Worm (Caenorhabditis elegans): Measurements from ENCODE around the gene F41E6.5.
A peak's percentile ranks its signal among the peaks of the same experiment; 100 is the strongest.

Gene F41E6.5

ce11 chrV:8603272-8603671 is at the start of gene F41E6.5:
Gene F41E6.5, plus strand, starts transcription at chrV:8603480.
- TF ChIP-seq nhr-12 (tag; optimal IDR thresholded peaks at IDR 0.05), result no peak
- no peak for TF ChIP-seq ceh-39 (tag; optimal IDR thresholded peaks at IDR 0.05)
- no peak for TF ChIP-seq flh-1 (GFP tag; optimal IDR thresholded peaks at IDR 0.05)
- TF ChIP-seq nhr-2 (tag; optimal IDR thresholded peaks at IDR 0.05), result no peak
- no peak for TF ChIP-seq unc-39 (tag; optimal IDR thresholded peaks at IDR 0.05)
- TF ChIP-seq cnd-1 (tag; optimal IDR thresholded peaks at IDR 0.05), result no peak
- TF ChIP-seq sem-2 (GFP tag; optimal IDR thresholded peaks at IDR 0.05), result no peak

DNA sequence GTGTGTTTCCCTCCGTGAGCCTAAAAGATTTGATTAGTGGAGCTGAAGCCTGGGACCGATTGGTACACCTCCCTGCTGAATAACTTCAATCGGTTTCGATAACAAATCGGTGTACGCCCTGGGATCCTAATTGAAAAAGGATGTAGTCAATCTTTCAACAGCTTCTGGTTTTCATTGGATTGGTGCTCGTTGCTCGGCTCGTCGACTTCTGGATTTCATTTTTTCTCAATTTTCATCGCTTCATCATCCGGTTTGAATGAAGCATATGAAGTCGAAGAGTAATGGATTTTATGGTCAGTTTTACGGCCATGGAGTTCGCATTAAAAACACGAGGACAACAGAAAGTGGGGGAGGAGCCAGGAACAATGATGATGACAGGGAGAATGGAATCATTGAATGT is 47.3 kb upstream of the F41E6.5 start:
- TF ChIP-seq ceh-39 (tag; optimal IDR thresholded peaks at IDR 0.05) (no peak), pha-4 (tag; optimal IDR thresholded peaks at IDR 0.05) (no peak), ceh-83 (GFP tag; optimal IDR thresholded peaks at IDR 0.05) (no peak), nhr-12 (tag; optimal IDR thresholded peaks at IDR 0.05) (no peak), unc-120 (tag; optimal IDR thresholded peaks at IDR 0.05; ENCODE audit: poor library complexity, severe bottlenecking) (no peak), ces-1 (GFP tag; optimal IDR thresholded peaks at IDR 0.05) (no peak), elt-1 (tag; optimal IDR thresholded peaks at IDR 0.05; ENCODE audit: borderline replicate concordance, insufficient read depth) (no peak), blmp-1 (tag; optimal IDR thresholded peaks at IDR 0.05) (no peak), mep-1 (tag; optimal IDR thresholded peaks at IDR 0.05) (no peak), mls-2 (tag; optimal IDR thresholded peaks at IDR 0.05) (no peak), ztf-11 (tag; optimal IDR thresholded peaks at IDR 0.05) (no peak), drap-1 (GFP tag; optimal IDR thresholded peaks at IDR 0.05) (no peak)

DNA sequence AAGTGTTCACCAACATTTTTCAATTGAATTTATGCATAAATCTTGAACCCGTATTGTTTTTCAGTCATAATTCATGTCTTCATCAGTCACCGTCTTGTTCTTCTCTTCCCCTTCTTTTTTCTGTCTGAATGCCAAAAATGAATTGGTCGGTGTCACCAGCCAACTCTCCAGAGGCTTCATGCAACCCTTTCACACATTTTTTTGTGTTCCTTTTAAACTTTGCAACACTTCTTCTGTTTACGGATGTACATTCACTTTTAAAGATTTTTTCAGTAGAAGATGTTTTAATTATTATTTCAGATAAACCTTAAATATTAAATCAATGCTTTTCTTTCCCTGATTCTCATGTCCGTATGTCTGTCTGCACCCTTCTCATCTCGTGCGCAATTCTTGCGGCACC is 42.4 kb upstream of the F41E6.5 start, which contains the start of gene acr-16:
TSS of gene acr-16 (plus strand) at position 301 of the 400 bp plus-strand sequence.
- TF ChIP-seq ces-1 (GFP tag; optimal IDR thresholded peaks at IDR 0.05), result no peak
- no peak for TF ChIP-seq unc-39 (tag; optimal IDR thresholded peaks at IDR 0.05)
- TF ChIP-seq mep-1 (tag; optimal IDR thresholded peaks at IDR 0.05), result no peak
- no peak for TF ChIP-seq lin-13 (tag; optimal IDR thresholded peaks at IDR 0.05)
- no peak for TF ChIP-seq nhr-76 (tag; optimal IDR thresholded peaks at IDR 0.05)

DNA sequence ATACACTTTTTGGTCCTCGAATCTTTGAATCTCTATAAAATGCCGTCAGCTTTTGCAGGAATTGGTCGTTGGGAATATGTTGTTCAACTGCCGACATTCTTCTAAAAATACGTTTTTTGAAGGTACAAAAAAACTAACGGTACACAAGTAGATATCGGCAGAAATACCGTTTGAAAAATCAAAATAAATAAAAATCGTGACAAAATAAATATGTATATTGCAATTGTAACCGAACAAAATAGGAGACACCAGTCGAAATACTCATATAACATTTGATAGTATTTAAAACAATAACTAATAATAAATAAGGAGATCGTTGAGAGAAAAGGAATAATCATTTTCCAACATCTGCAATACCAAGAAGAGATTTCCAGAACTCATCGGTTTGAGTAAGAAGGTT is 38.2 kb upstream of the F41E6.5 start, which contains the start of gene F25G6.8:
TSS of gene F25G6.8 (minus strand) at position 101 of the 400 bp plus-strand sequence.
- no peak for TF ChIP-seq unc-39 (tag; optimal IDR thresholded peaks at IDR 0.05)
- no peak for TF ChIP-seq unc-120 (tag; optimal IDR thresholded peaks at IDR 0.05; ENCODE audit: poor library complexity, severe bottlenecking)
- no peak for TF ChIP-seq ztf-11 (tag; optimal IDR thresholded peaks at IDR 0.05)
- TF ChIP-seq ceh-43 (GFP tag; optimal IDR thresholded peaks at IDR 0.05), result no peak

DNA sequence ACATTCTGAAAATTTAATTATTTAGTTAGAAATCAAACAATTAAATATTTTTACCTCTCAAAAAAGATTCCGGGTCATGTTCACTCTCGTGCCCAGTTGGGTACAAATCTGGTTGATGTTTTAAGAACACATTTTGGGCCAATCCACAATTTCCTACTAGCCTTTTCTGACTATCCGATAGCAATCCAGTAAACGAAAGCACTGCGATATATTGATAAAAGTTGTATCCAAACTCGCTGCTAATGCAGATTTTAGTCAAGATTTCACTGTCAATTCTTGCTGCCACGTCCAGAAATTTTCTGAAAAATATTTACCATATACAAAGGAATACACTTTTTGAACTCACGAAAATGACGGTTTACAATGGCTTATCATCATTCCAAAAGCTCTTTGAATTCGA is 34.1 kb upstream of the F41E6.5 start:
- TF ChIP-seq unc-62 (GFP tag; optimal IDR thresholded peaks at IDR 0.05) (no peak), bed-3 (GFP tag; optimal IDR thresholded peaks at IDR 0.05) (no peak), nhr-237 (tag; optimal IDR thresholded peaks at IDR 0.05) (no peak), sptf-1 (tag; optimal IDR thresholded peaks at IDR 0.05) (no peak), ceh-83 (GFP tag; optimal IDR thresholded peaks at IDR 0.05) (no peak), unc-39 (tag; optimal IDR thresholded peaks at IDR 0.05) (no peak), cnd-1 (tag; optimal IDR thresholded peaks at IDR 0.05) (no peak), nhr-28 (tag; optimal IDR thresholded peaks at IDR 0.05) (no peak), mab-5 (tag; optimal IDR thresholded peaks at IDR 0.05) (no peak), ztf-11 (tag; optimal IDR thresholded peaks at IDR 0.05) (no peak)

- TF ChIP-seq lin-32 (GFP tag; optimal IDR thresholded peaks at IDR 0.05) (no peak), lsy-2 (tag; optimal IDR thresholded peaks at IDR 0.05) (peak; percentile 35), ces-1 (GFP tag; optimal IDR thresholded peaks at IDR 0.05) (no peak), lin-13 (tag; optimal IDR thresholded peaks at IDR 0.05) (peak; percentile 45), nhr-2 (tag; optimal IDR thresholded peaks at IDR 0.05) (no peak), cnd-1 (tag; optimal IDR thresholded peaks at IDR 0.05) (no peak), mab-5 (tag; optimal IDR thresholded peaks at IDR 0.05) (no peak), zip-8 (tag; optimal IDR thresholded peaks at IDR 0.05) (no peak)
Measured at ce11 chrV:8569841-8570361, 33.4 kb upstream of the F41E6.5 start, which contains the start of the genes F25G6.9 and symk-1. Gene F25G6.9, minus strand, starts transcription at chrV:8570000. Gene symk-1, plus strand, starts transcription at chrV:8570311.

All from whole organism, mixed stage, embryonic.